Fruit fly (Drosophila melanogaster) whole organism, embryonic: ENCODE data around the gene CG34126.

ENCODE experiments used
- Antp ChIP-seq: fragments of 200-800 bp; sonication (Bioruptor generic); optimal IDR thresholded peaks from 3 replicates; lab custom pipeline; 2016; ENCODE audit warnings: missing biosample characterization, missing genetic modification characterization
- Bgb ChIP-seq: fragments of 200-800 bp; sonication (Bioruptor generic); IDR thresholded peaks from 2 replicates; pipeline ENCODE4 v1.3.6; 2022; ENCODE audit warnings: missing biosample characterization, missing genetic modification characterization; ENCODE audit not compliant: partially characterized antibody
- CG10147 ChIP-seq: fragments of 200-800 bp; sonication (Bioruptor generic); optimal IDR thresholded peaks from 2 replicates; lab custom pipeline; 2019; ENCODE audit warnings: missing biosample characterization, mild to moderate bottlenecking, missing genetic modification characterization, moderate library complexity
- CG10462 ChIP-seq: fragments of 200-800 bp; sonication (Bioruptor generic); optimal IDR thresholded peaks from 2 replicates; lab custom pipeline; 2016; ENCODE audit warnings: missing biosample characterization, missing genetic modification characterization
- CG10543 ChIP-seq: fragments of 200-800 bp; sonication (Bioruptor generic); optimal IDR thresholded peaks from 3 replicates; lab custom pipeline; 2017; ENCODE audit warnings: missing biosample characterization, mild to moderate bottlenecking, missing genetic modification characterization, moderate library complexity
- CG12236 ChIP-seq: fragments of 200-800 bp; sonication (Bioruptor generic); optimal IDR thresholded peaks from 2 replicates; lab custom pipeline; 2016; ENCODE audit warnings: missing biosample characterization, missing genetic modification characterization
- CG12299 ChIP-seq: fragments of 200-800 bp; sonication (Bioruptor generic); optimal IDR thresholded peaks from 2 replicates; lab custom pipeline; 2018; ENCODE audit warnings: missing biosample characterization, mild to moderate bottlenecking, missing genetic modification characterization
- CG13624 ChIP-seq: fragments of 200-800 bp; sonication (Bioruptor generic); optimal IDR thresholded peaks from 2 replicates; lab custom pipeline; 2016; ENCODE audit warnings: missing biosample characterization, missing genetic modification characterization
- CG15479 ChIP-seq: fragments of 200-800 bp; sonication (Bioruptor generic); optimal IDR thresholded peaks from 3 replicates; lab custom pipeline; 2019; ENCODE audit warnings: missing biosample characterization, mild to moderate bottlenecking, missing genetic modification characterization, moderate library complexity
- CG17328 ChIP-seq: fragments of 200-800 bp; sonication (Bioruptor generic); IDR thresholded peaks from 2 replicates; pipeline ENCODE4 v1.3.6; 2022; ENCODE audit warnings: missing biosample characterization, missing genetic modification characterization
- CG17612 ChIP-seq: fragments of 200-800 bp; sonication (Bioruptor generic); IDR thresholded peaks from 2 replicates; pipeline ENCODE4 v1.3.6; 2022; ENCODE audit warnings: missing biosample characterization, missing genetic modification characterization
- CG3065 ChIP-seq: fragments of 200-800 bp; sonication (Bioruptor generic); optimal IDR thresholded peaks from 2 replicates; lab custom pipeline; 2016; ENCODE audit warnings: missing biosample characterization, missing genetic modification characterization
- CG3726 ChIP-seq: fragments of 200-800 bp; sonication (Bioruptor generic); IDR thresholded peaks from 3 replicates; pipeline ENCODE4, ENCODE4 v1.3.6; 2022; ENCODE audit warnings: missing biosample characterization, missing genetic modification characterization
- CG4424 ChIP-seq: fragments of 200-800 bp; sonication (Bioruptor generic); optimal IDR thresholded peaks from 3 replicates; lab custom pipeline; 2016; ENCODE audit warnings: missing biosample characterization, missing genetic modification characterization
- CG6654 ChIP-seq: fragments of 200-800 bp; sonication (Bioruptor generic); optimal IDR thresholded peaks from 2 replicates; lab custom pipeline; 2017; ENCODE audit warnings: missing biosample characterization, mild to moderate bottlenecking, missing genetic modification characterization
- CG8478 ChIP-seq: fragments of >200 bp; optimal IDR thresholded peaks from 2 replicates; lab custom pipeline; 2018
- CG9876 ChIP-seq: fragments of 200-800 bp; sonication (Bioruptor generic); optimal IDR thresholded peaks from 2 replicates; lab custom pipeline; 2016; ENCODE audit warnings: missing biosample characterization, missing genetic modification characterization
- CG9932 ChIP-seq: fragments of 200-800 bp; sonication (Bioruptor generic); IDR thresholded peaks from 2 replicates; pipeline ENCODE4 v1.3.6; 2022; ENCODE audit warnings: missing biosample characterization, missing genetic modification characterization
- E2f2 ChIP-seq: fragments of 200-800 bp; sonication (Bioruptor generic); IDR thresholded peaks from 2 replicates; pipeline ENCODE4 v1.3.6; 2022; ENCODE audit warnings: missing biosample characterization, missing genetic modification characterization
- Kr ChIP-seq: fragments of 200-800 bp; sonication (Bioruptor generic); optimal IDR thresholded peaks from 2 replicates; lab custom pipeline; 2017; ENCODE audit warnings: missing biosample characterization, mild to moderate bottlenecking, missing genetic modification characterization
- Lhr ChIP-seq: fragments of 200-800 bp; sonication (Bioruptor generic); optimal IDR thresholded peaks from 3 replicates; lab custom pipeline; 2017; ENCODE audit warnings: mild to moderate bottlenecking, missing biosample characterization, missing genetic modification reagents, missing genetic modification characterization
- MTF-1 ChIP-seq: fragments of 200-800 bp; sonication (Bioruptor generic); optimal IDR thresholded peaks from 2 replicates; lab custom pipeline; 2018; ENCODE audit warnings: missing biosample characterization, mild to moderate bottlenecking, missing genetic modification characterization, borderline replicate concordance
- Meics ChIP-seq: fragments of 200-800 bp; sonication (Bioruptor generic); optimal IDR thresholded peaks from 2 replicates; lab custom pipeline; 2017; ENCODE audit warnings: missing biosample characterization, mild to moderate bottlenecking, missing genetic modification characterization
- Myb ChIP-seq: fragments of 200-800 bp; sonication (Bioruptor generic); optimal IDR thresholded peaks from 2 replicates; lab custom pipeline; 2016; ENCODE audit warnings: missing biosample characterization, missing genetic modification characterization
- Optix ChIP-seq: fragments of 200-800 bp; sonication (Bioruptor generic); IDR thresholded peaks from 3 replicates; pipeline ENCODE4 v1.3.6; 2022; ENCODE audit warnings: missing biosample characterization, missing genetic modification characterization
- PHDP ChIP-seq: fragments of 200-800 bp; sonication (Bioruptor generic); optimal IDR thresholded peaks from 3 replicates; lab custom pipeline; 2018; ENCODE audit warnings: missing biosample characterization, mild to moderate bottlenecking, missing genetic modification characterization, moderate library complexity
- Stat92E ChIP-seq, 3 experiments: fragments of >200 bp in 2 of 3; fragments of 200-800 bp in 1 of 3; sonication (Bioruptor generic) in 1 of 3; optimal IDR thresholded peaks; 2 replicates each; lab custom pipeline; 2017 to 2019; ENCODE audit warnings: missing biosample characterization in 3 of 3, missing genetic modification characterization in 3 of 3, mild to moderate bottlenecking in 1 of 3, moderate library complexity in 1 of 3
- ato ChIP-seq: fragments of 200-800 bp; sonication (Bioruptor generic); IDR thresholded peaks from 2 replicates; pipeline ENCODE4 v1.3.6; 2022; ENCODE audit warnings: missing biosample characterization, missing genetic modification characterization; ENCODE audit not compliant: partially characterized antibody
- btn ChIP-seq: fragments of 200-800 bp; sonication (Bioruptor generic); optimal IDR thresholded peaks from 2 replicates; lab custom pipeline; 2016; ENCODE audit warnings: missing biosample characterization, missing genetic modification characterization
- chn ChIP-seq: fragments of 200-800 bp; sonication (Bioruptor generic); optimal IDR thresholded peaks from 2 replicates; lab custom pipeline; 2016; ENCODE audit warnings: missing biosample characterization, missing genetic modification characterization
- croc ChIP-seq: fragments of 200-800 bp; sonication (Bioruptor generic); conservative IDR thresholded peaks from 3 replicates; pipeline ENCODE4 v1.3.6; 2022; ENCODE audit warnings: missing biosample characterization, missing genetic modification characterization
- dmrt99B ChIP-seq: fragments of 200-800 bp; sonication (Bioruptor generic); optimal IDR thresholded peaks from 2 replicates; lab custom pipeline; 2018; ENCODE audit warnings: missing biosample characterization, mild to moderate bottlenecking, missing genetic modification characterization, moderate library complexity
- emc ChIP-seq: fragments of 200-800 bp; sonication (Bioruptor generic); optimal IDR thresholded peaks from 2 replicates; lab custom pipeline; 2016; ENCODE audit warnings: missing biosample characterization, missing genetic modification characterization
- fu2 ChIP-seq: fragments of 200-800 bp; sonication (Bioruptor generic); optimal IDR thresholded peaks from 2 replicates; lab custom pipeline; 2016; ENCODE audit warnings: missing biosample characterization, missing genetic modification characterization
- gfzf ChIP-seq: fragments of 200-800 bp; sonication (Bioruptor generic); optimal IDR thresholded peaks from 2 replicates; lab custom pipeline; 2016; ENCODE audit warnings: missing biosample characterization, mild to moderate bottlenecking, missing genetic modification characterization, moderate library complexity
- kay ChIP-seq: fragments of 200-800 bp; sonication (Bioruptor generic); optimal IDR thresholded peaks from 2 replicates; lab custom pipeline; 2016; ENCODE audit warnings: missing biosample characterization, missing genetic modification characterization
- mam ChIP-seq: fragments of 200-800 bp; sonication (Bioruptor generic); optimal IDR thresholded peaks from 3 replicates; lab custom pipeline; 2016; ENCODE audit warnings: missing biosample characterization, missing genetic modification characterization
- nau ChIP-seq: fragments of 200-800 bp; sonication (Bioruptor generic); optimal IDR thresholded peaks from 3 replicates; lab custom pipeline; 2017; ENCODE audit warnings: missing biosample characterization, mild to moderate bottlenecking, missing genetic modification characterization, missing genetic modification reagents
- ranshi ChIP-seq: fragments of 200-800 bp; sonication (Bioruptor generic); IDR thresholded peaks from 2 replicates; pipeline ENCODE4 v1.3.6; 2022; ENCODE audit warnings: missing biosample characterization, missing genetic modification characterization
- schlank ChIP-seq: fragments of 200-800 bp; sonication (Bioruptor generic); optimal IDR thresholded peaks from 2 replicates; lab custom pipeline; 2018; ENCODE audit warnings: missing biosample characterization, mild to moderate bottlenecking, missing genetic modification characterization
- scrt ChIP-seq: fragments of 200-800 bp; sonication (Bioruptor generic); optimal IDR thresholded peaks from 2 replicates; lab custom pipeline; 2018; ENCODE audit warnings: missing biosample characterization, mild to moderate bottlenecking, missing genetic modification characterization, moderate library complexity
- sima ChIP-seq: fragments of 200-800 bp; sonication (Bioruptor generic); optimal IDR thresholded peaks from 2 replicates; lab custom pipeline; 2016; ENCODE audit warnings: missing biosample characterization, missing genetic modification characterization
- tap ChIP-seq: fragments of 200-800 bp; optimal IDR thresholded peaks from 3 replicates; lab custom pipeline; 2019; ENCODE audit warnings: missing biosample characterization, mild to moderate bottlenecking, missing genetic modification characterization, moderate library complexity
- tgo ChIP-seq: fragments of 200-800 bp; sonication (Bioruptor generic); IDR thresholded peaks from 3 replicates; pipeline ENCODE4 v1.3.6; 2022; ENCODE audit warnings: missing biosample characterization, missing genetic modification characterization
- tll ChIP-seq, 2 experiments: fragments of 200-800 bp in 1 of 2; fragments of >200 bp in 1 of 2; sonication (Bioruptor generic) in 1 of 2; optimal IDR thresholded peaks; 2 replicates each; lab custom pipeline; 2017 to 2019; ENCODE audit warnings: missing biosample characterization in 2 of 2, missing genetic modification characterization in 2 of 2, mild to moderate bottlenecking in 1 of 2, moderate library complexity in 1 of 2
- toy ChIP-seq: fragments of 200-800 bp; sonication (Bioruptor generic); IDR thresholded peaks from 2 replicates; pipeline ENCODE4 v1.3.6; 2022; ENCODE audit warnings: missing biosample characterization, missing genetic modification characterization
- ttk ChIP-seq: fragments of 200-800 bp; sonication (Bioruptor generic); IDR thresholded peaks from 2 replicates; pipeline ENCODE4 v2.1.2; 2022; ENCODE audit warnings: missing biosample characterization, missing genetic modification characterization
- tx ChIP-seq: fragments of 200-800 bp; sonication (Bioruptor generic); optimal IDR thresholded peaks from 2 replicates; lab custom pipeline; 2016; ENCODE audit warnings: missing biosample characterization, missing genetic modification characterization
- unc-4 ChIP-seq: fragments of 200-800 bp; sonication (Bioruptor generic); IDR thresholded peaks from 2 replicates; pipeline ENCODE4 v1.3.6; 2022; ENCODE audit warnings: missing biosample characterization, missing genetic modification characterization; ENCODE audit not compliant: partially characterized antibody

Gene CG34126

dm6 chr2L:4999389-5000032 is 18.1 kb downstream of the CG34126 start (continued):
- TF ChIP-seq Lhr (GFP tag; lab: Kevin White, UChicago) = peak; percentile 26
- no peak for TF ChIP-seq CG10543 (GFP tag; lab: Kevin White, UChicago)
- TF ChIP-seq CG15479 (GFP tag; lab: Kevin White, UChicago) = no peak
- no peak for TF ChIP-seq CG12299 (tag; lab: Kevin White, UChicago)
- TF ChIP-seq unc-4 (GFP tag; lab: Robert Waterston, UW) = no peak
- TF ChIP-seq toy (GFP tag; lab: Robert Waterston, UW) = no peak
- peak; percentile 57 for TF ChIP-seq Antp (GFP tag; lab: Kevin White, UChicago)
- TF ChIP-seq ranshi = peak; percentile 70; the same call in 1 of the 2 replicates
- TF ChIP-seq fu2 (GFP tag; lab: Kevin White, UChicago) = peak; percentile 21
- no peak for TF ChIP-seq kay (GFP tag; lab: Kevin White, UChicago)
- TF ChIP-seq tgo = peak; percentile 73
- TF ChIP-seq CG17612 (GFP tag; lab: Robert Waterston, UW) = peak; percentile 80
- peak; percentile 67 for TF ChIP-seq MTF-1
- peak; percentile 74 for TF ChIP-seq CG17328 (GFP tag; lab: Robert Waterston, UW)
- peak; percentile 41 for TF ChIP-seq CG10147 (GFP tag; lab: Kevin White, UChicago)
- peak; percentile 52 for TF ChIP-seq scrt (GFP tag; lab: Kevin White, UChicago)
- no peak for TF ChIP-seq Bgb (GFP tag; lab: Robert Waterston, UW)
- TF ChIP-seq CG6654 = peak; percentile 61
- no peak for TF ChIP-seq CG8478 (lab: Kevin White, UChicago)
- peak; percentile 64 for TF ChIP-seq mam (GFP tag; lab: Kevin White, UChicago)
- no peak for TF ChIP-seq CG12236 (GFP tag; lab: Kevin White, UChicago)
- TF ChIP-seq dmrt99B (tag; lab: Kevin White, UChicago) = peak; percentile 71
- TF ChIP-seq ttk (GFP tag; lab: Robert Waterston, UW) = peak; percentile 72; the same call in 1 of the 2 replicates
- peak; percentile 40 for TF ChIP-seq sima (GFP tag; lab: Kevin White, UChicago)
- TF ChIP-seq chn (GFP tag; lab: Kevin White, UChicago) = peak; percentile 49
- peak; percentile 73 for TF ChIP-seq CG9932 (GFP tag; lab: Robert Waterston, UW)
- no peak for TF ChIP-seq CG3065 (GFP tag; lab: Kevin White, UChicago)
- TF ChIP-seq E2f2 (GFP tag; lab: Robert Waterston, UW) = peak; percentile 19; the same call in 1 of the 2 replicates
- TF ChIP-seq tll (GFP tag; optimal IDR thresholded peaks at IDR 0.05; lab: Kevin White, UChicago) = no peak
- TF ChIP-seq schlank = peak; percentile 52
- peak; percentile 18 for TF ChIP-seq CG9876 (GFP tag; lab: Kevin White, UChicago)
- TF ChIP-seq CG13624 (GFP tag; lab: Kevin White, UChicago) = peak; percentile 55
- TF ChIP-seq emc (GFP tag; lab: Kevin White, UChicago) = peak; percentile 39
- TF ChIP-seq btn (GFP tag; lab: Kevin White, UChicago) = peak; percentile 75
- no peak for TF ChIP-seq Stat92E (GFP tag; optimal IDR thresholded peaks at IDR 0.05; lab: Kevin White, UChicago)
- TF ChIP-seq CG10462 (GFP tag; lab: Kevin White, UChicago) = peak; percentile 14
- TF ChIP-seq gfzf (GFP tag; lab: Kevin White, UChicago) = no peak
- TF ChIP-seq Myb (GFP tag; lab: Kevin White, UChicago) = peak; percentile 30
- TF ChIP-seq nau = no peak
- TF ChIP-seq croc (GFP tag; lab: Robert Waterston, UW) = peak; percentile 40; the same call in 1 of the 3 replicates
- TF ChIP-seq Optix (GFP tag; lab: Robert Waterston, UW) = peak; percentile 64; the same call in 2 of the 3 replicates
- TF ChIP-seq Kr (GFP tag; lab: Kevin White, UChicago) = no peak
- peak; percentile 22 for TF ChIP-seq tx
- TF ChIP-seq Meics (GFP tag; lab: Kevin White, UChicago) = peak; percentile 61
- TF ChIP-seq CG4424 (GFP tag; lab: Kevin White, UChicago) = peak; percentile 61
- peak; percentile 55 for TF ChIP-seq PHDP (tag; lab: Kevin White, UChicago)
- TF ChIP-seq CG3726 (GFP tag; lab: Robert Waterston, UW) = 0 out of 3 replicates have a peak, but pooled peaks have one; percentile 51
- peak; percentile 69 for TF ChIP-seq tap (tag; lab: Kevin White, UChicago)
- TF ChIP-seq ato (GFP tag; lab: Robert Waterston, UW) = no peak
